Worm (Caenorhabditis elegans) whole organism, midembryonic: Measurements from ENCODE around the gene lron-10.

Experiments used
- T22C8.4 ChIP-seq: fragments of 200-800 bp; sonication (Bioruptor generic); IDR thresholded peaks from 2 replicates; pipeline ENCODE4 v1.3.6; 2022; ENCODE audit warnings: missing genetic modification characterization, missing compliant biosample characterization
- cog-1 ChIP-seq: sonication (generic microtip); optimal IDR thresholded peaks from 2 replicates; lab custom pipeline; 2016; ENCODE audit warnings: missing genetic modification characterization, missing compliant biosample characterization
- flt-1 ChIP-seq: fragments of 200-800 bp; sonication (Bioruptor generic); IDR thresholded peaks from 2 replicates; pipeline ENCODE4 v1.3.6; 2022; ENCODE audit warnings: missing genetic modification characterization, missing compliant biosample characterization
- klf-2 ChIP-seq: fragments of 200-800 bp; sonication (Bioruptor generic); conservative IDR thresholded peaks from 2 replicates; pipeline ENCODE4 v1.3.6; 2022; ENCODE audit warnings: missing genetic modification reagents, missing genetic modification characterization, missing compliant biosample characterization
- med-1 ChIP-seq: sonication (generic microtip); optimal IDR thresholded peaks from 2 replicates; lab custom pipeline; 2017; ENCODE audit warnings: missing genetic modification characterization, mild to moderate bottlenecking, missing compliant biosample characterization, antibody characterized with exemption, missing genetic modification reagents; ENCODE audit not compliant: insufficient read depth
- ref-1 ChIP-seq: fragments of 200-800 bp; sonication (Bioruptor generic); conservative IDR thresholded peaks from 2 replicates; pipeline ENCODE4 v1.3.6; 2022; ENCODE audit warnings: missing genetic modification reagents, missing genetic modification characterization, missing compliant biosample characterization
- tab-1 ChIP-seq: fragments of 200-800 bp; sonication (Bioruptor generic); IDR thresholded peaks from 2 replicates; pipeline ENCODE4 v1.3.6; 2022; ENCODE audit warnings: missing genetic modification characterization, missing compliant biosample characterization
- ztf-23 ChIP-seq: fragments of 200-800 bp; sonication (Bioruptor generic); IDR thresholded peaks from 2 replicates; pipeline ENCODE4 v1.3.6; 2022; ENCODE audit warnings: missing genetic modification reagents, missing genetic modification characterization, missing compliant biosample characterization
- ztf-29 ChIP-seq: fragments of 200-800 bp; sonication (Bioruptor generic); IDR thresholded peaks from 2 replicates; pipeline ENCODE4 v1.3.6; 2022; ENCODE audit warnings: missing genetic modification reagents, missing genetic modification characterization, missing compliant biosample characterization

lron-10 gene

DNA sequence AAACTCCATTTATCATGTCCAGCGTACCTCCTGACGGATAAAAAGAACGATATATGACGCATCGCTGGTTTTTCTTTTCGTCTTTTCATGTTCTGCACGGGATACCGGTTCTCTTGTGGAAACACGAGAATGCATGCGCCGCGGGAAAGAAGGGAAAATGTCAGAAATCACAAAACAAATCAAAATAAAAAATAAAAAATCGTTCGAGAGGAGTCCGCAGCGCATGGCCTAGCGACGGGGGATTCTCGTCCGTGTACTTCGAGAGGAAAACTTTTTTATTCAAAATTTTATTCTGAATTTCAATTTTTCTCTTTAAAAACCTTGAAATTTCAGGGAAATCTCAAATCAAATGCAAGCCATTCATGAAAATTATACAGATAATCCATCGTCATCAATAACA, at the start of gene lron-10, which contains the start of gene hpr-9:
Gene lron-10, minus strand, starts transcription at position 162 of the 400 bp plus-strand sequence.
Gene hpr-9, plus strand, starts transcription at position 344 of the 400 bp plus-strand sequence.
- TF ChIP-seq tab-1 (GFP tag; lab: Robert Waterston, UW) (no peak), cog-1 (tag; lab: Kevin White, UChicago) (no peak), T22C8.4 (GFP tag; lab: Robert Waterston, UW) (no peak), med-1 (GFP tag; lab: Kevin White, UChicago) (no peak), ref-1 (no peak), ztf-23 (GFP tag; lab: Robert Waterston, UW) (0 out of 2 replicates have a peak, but pooled peaks have one; percentile 55), klf-2 (no peak), ztf-29 (GFP tag; lab: Robert Waterston, UW) (no peak), flt-1 (GFP tag; lab: Robert Waterston, UW) (peak; percentile 48; the same call in 1 of the 2 replicates)

DNA sequence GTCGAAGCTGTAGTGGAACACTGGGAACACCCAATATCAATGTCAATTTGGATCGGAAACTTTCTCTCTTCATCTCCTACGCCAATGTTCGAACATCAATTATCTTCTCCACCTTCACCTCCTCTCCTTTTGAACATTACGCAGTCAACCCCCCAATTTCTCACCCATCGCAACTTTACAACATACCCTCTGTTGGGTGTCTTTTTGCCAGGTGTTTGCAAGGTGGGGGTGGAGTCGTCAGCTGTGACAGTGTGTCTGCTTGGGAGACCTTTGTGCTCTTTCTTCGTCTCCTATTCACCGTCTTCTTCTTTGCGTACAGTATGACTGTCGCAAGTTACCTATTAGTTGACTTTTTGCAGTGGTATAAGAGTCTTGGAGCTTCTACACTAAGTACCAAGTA, 45.5 kb upstream of the lron-10 start:
- TF ChIP-seq klf-2: no peak

DNA sequence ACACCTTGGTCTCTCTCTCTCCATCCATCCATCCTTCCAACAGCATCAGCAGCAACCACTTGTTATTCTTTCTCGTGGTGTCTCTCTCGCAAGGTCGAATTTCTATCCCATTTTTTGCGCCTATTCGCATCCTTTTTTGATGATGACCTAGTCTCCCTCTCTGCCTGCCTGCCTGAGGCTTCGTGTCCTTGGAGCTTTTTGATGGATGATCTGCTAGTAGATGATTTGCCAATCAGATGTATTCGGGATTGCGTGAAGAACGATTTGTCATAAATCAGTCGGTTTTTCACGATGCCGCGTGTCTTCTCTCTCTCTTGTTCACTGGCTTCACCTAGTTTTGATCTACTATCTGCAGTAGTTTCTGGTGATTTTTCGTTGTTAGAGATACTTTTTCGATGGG, 40.1 kb upstream of the lron-10 start:
- TF ChIP-seq ztf-29 (GFP tag; lab: Robert Waterston, UW): 0 out of 2 replicates have a peak, but pooled peaks have one; percentile 16
- no peak for TF ChIP-seq tab-1 (GFP tag; lab: Robert Waterston, UW)

DNA sequence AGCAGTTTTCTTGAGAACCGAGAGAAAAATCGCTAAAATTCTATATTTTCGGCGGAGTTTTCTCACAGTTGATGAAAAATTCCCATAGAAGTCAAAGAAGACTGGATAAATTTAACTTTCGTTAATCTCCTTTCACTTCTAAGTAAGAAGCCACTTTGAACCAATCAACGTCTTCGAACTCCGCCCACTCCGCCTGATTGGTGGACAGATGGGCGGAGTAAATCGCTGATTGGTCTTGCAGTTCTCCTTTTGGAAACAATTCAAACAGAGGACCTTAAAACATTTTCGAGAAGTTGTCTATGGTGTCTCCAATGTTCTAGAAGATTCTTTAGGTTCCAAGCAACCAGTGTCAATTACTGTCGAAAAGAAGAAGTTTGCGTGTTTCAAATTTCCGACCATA, 37.2 kb upstream of the lron-10 start:
- TF ChIP-seq med-1 (GFP tag; lab: Kevin White, UChicago) (no peak), ztf-29 (GFP tag; lab: Robert Waterston, UW) (no peak), ztf-23 (GFP tag; lab: Robert Waterston, UW) (no peak), klf-2 (no peak), flt-1 (GFP tag; lab: Robert Waterston, UW) (no peak), tab-1 (GFP tag; lab: Robert Waterston, UW) (no peak), cog-1 (tag; lab: Kevin White, UChicago) (no peak), T22C8.4 (GFP tag; lab: Robert Waterston, UW) (no peak), ref-1 (no peak)

DNA sequence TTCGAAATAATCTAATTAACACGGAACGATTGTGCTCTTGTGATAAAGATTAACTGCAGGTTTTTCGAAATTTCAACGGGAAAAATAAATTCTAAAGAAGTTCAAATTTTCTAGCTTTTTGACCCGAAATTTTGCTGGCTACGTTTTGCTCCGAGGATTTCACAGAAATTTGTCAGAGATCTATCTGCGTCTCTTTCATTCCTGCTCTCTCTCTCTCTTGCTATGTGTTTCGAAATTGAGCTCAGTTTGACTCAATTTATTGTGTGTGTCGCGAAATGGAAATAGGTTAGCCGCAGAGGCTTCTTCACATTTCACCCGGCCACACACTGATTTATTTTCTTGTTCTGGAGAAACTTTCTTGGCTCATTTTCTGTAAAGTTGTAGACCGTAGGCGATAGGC, 36.5 kb upstream of the lron-10 start:
- no peak for TF ChIP-seq cog-1 (tag; lab: Kevin White, UChicago)

DNA sequence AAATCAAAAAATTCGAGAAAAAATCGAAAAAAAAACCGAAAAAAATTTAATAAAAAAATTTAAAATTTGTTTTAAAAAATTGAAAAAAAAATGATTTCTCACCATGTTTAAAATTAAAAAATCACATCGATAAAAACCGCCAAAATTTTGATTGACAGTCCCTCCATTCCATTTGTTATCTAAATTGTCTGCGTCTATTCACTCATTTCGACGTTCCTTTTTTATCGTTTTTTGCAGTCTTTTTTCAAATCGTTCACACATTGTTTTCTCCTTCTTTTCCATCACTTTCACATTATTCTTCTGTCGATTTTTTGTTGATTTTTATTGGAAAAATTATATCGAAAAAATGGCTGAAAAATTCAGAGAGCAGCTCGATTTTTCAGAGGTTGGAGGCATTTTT, 34.9 kb upstream of the lron-10 start:
- TF ChIP-seq klf-2 (no peak), ztf-23 (GFP tag; lab: Robert Waterston, UW) (no peak), T22C8.4 (GFP tag; lab: Robert Waterston, UW) (no peak), tab-1 (GFP tag; lab: Robert Waterston, UW) (no peak), ref-1 (no peak), med-1 (GFP tag; lab: Kevin White, UChicago) (no peak), flt-1 (GFP tag; lab: Robert Waterston, UW) (no peak), ztf-29 (GFP tag; lab: Robert Waterston, UW) (no peak), cog-1 (tag; lab: Kevin White, UChicago) (no peak)

DNA sequence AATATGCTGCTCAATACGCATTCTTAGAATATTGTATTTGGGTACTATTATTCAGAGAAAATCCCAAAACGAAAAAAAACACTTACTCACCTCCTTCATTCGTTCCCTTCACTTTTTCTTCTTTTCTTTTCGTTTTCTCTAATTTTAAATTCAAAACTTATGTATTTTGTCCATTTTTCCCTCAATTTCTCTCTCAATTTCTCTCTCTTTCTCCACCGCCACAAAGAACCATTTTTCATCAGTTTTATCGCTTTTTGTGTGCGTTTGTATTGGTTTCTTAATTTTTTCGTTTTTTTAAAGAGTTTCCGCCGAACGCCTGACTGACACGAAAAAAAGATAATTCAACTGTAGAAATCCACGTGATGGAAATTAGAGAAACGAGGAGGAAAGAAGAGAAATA, 33.5 kb upstream of the lron-10 start, which contains the start of gene cnt-2:
Gene cnt-2, plus strand, starts transcription at position 301 of the 400 bp plus-strand sequence.
- no peak for TF ChIP-seq med-1 (GFP tag; lab: Kevin White, UChicago)
- no peak for TF ChIP-seq ztf-29 (GFP tag; lab: Robert Waterston, UW)
- no peak for TF ChIP-seq cog-1 (tag; lab: Kevin White, UChicago)
- no peak for TF ChIP-seq ref-1
- TF ChIP-seq ztf-23 (GFP tag; lab: Robert Waterston, UW): no peak
- TF ChIP-seq klf-2: no peak
- no peak for TF ChIP-seq T22C8.4 (GFP tag; lab: Robert Waterston, UW)
- TF ChIP-seq tab-1 (GFP tag; lab: Robert Waterston, UW): no peak
- no peak for TF ChIP-seq flt-1 (GFP tag; lab: Robert Waterston, UW)

DNA sequence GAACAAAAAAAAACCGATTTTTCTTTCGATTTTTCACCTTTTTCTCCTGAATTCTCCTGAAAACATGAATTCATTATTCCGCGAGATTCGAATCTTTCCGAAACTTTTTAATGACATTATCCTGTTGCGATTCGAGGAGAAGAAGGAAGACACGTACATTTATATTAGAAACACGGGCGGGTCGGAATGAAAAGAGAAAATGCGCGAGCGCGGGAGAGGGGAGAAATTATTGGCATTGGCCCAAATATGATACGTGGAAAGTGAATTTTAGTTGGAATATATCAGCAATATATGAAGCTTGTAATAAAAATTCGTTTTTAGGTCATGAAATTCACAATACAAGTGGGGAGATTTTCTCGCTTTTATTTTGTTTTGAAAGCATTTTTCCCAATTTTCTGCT, 32.3 kb upstream of the lron-10 start:
- TF ChIP-seq flt-1 (GFP tag; lab: Robert Waterston, UW): no peak
- TF ChIP-seq T22C8.4 (GFP tag; lab: Robert Waterston, UW): no peak
- no peak for TF ChIP-seq ztf-29 (GFP tag; lab: Robert Waterston, UW)
- TF ChIP-seq med-1 (GFP tag; lab: Kevin White, UChicago): no peak
- TF ChIP-seq ztf-23 (GFP tag; lab: Robert Waterston, UW): no peak
- no peak for TF ChIP-seq klf-2
- TF ChIP-seq tab-1 (GFP tag; lab: Robert Waterston, UW): no peak

DNA sequence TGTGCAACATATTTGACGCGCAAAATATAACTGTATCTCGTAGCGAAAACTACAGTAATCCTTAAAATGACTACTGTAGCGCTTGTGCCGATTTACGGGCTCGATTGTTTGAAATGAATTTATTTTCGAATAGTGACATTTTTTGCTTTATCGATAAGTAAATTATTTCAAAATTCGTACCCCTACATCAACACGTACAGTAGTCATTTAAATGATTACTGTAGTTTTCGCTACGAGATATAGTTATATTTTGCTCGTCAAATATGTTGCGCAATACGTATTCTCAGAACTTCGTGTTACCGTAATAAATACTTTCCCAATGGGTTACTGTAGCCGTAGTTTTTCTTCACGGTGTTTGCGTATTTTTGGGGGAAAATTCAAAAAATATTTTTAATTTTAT, 31.7 kb upstream of the lron-10 start:
- TF ChIP-seq flt-1 (GFP tag; lab: Robert Waterston, UW): no peak
- no peak for TF ChIP-seq cog-1 (tag; lab: Kevin White, UChicago)
- TF ChIP-seq ztf-29 (GFP tag; lab: Robert Waterston, UW): no peak
- TF ChIP-seq klf-2: no peak
- no peak for TF ChIP-seq T22C8.4 (GFP tag; lab: Robert Waterston, UW)
- no peak for TF ChIP-seq med-1 (GFP tag; lab: Kevin White, UChicago)
- no peak for TF ChIP-seq tab-1 (GFP tag; lab: Robert Waterston, UW)
- TF ChIP-seq ref-1: no peak
- no peak for TF ChIP-seq ztf-23 (GFP tag; lab: Robert Waterston, UW)

DNA sequence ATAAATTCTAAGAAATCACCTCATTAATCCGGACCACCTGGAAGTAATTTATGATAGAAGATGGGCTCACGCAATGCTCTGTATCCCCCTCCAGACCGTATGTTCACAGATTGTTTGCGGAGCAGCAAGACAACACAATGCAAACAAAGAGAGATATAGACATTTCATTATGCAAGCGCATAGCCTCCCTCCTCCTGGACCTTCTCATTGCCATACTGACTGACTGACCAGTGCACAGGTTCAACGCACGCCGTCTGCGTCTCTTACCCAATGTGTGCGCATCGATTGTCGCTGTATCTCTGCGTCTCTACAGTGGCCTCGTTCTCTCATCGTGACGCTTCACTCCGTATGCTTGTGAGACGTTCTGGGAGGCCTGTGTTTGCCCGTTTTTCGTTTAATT, 30.5 kb upstream of the lron-10 start:
- peak; percentile 69; the same call in 1 of the 2 replicates for TF ChIP-seq T22C8.4 (GFP tag; lab: Robert Waterston, UW)
- peak; percentile 57; the same call in 1 of the 2 replicates for TF ChIP-seq flt-1 (GFP tag; lab: Robert Waterston, UW)
- no peak; the same call in 1 of the 2 replicates for TF ChIP-seq ztf-23 (GFP tag; lab: Robert Waterston, UW)
- TF ChIP-seq cog-1 (tag; lab: Kevin White, UChicago): peak; percentile 53
